Fruit fly (Drosophila melanogaster) whole organism, embryonic: ENCODE measurements around the gene Snapin.

Experiments
- BtbVII ChIP-seq: fragments of 200-800 bp; sonication (Bioruptor generic); optimal IDR thresholded peaks from 3 replicates; lab custom pipeline; 2017; ENCODE audit warnings: missing biosample characterization, mild to moderate bottlenecking, missing genetic modification characterization
- CG10267 ChIP-seq: fragments of 200-800 bp; sonication (Bioruptor generic); optimal IDR thresholded peaks from 2 replicates; lab custom pipeline; 2018; ENCODE audit warnings: missing biosample characterization, mild to moderate bottlenecking, missing genetic modification characterization, moderate library complexity
- CG10959 ChIP-seq: fragments of 200-800 bp; sonication (Bioruptor generic); IDR thresholded peaks from 2 replicates; pipeline ENCODE4 v1.3.6; 2022; ENCODE audit warnings: missing biosample characterization, missing genetic modification characterization
- CG12299 ChIP-seq: fragments of 200-800 bp; sonication (Bioruptor generic); optimal IDR thresholded peaks from 2 replicates; lab custom pipeline; 2018; ENCODE audit warnings: missing biosample characterization, mild to moderate bottlenecking, missing genetic modification characterization
- CG12659 ChIP-seq: fragments of 200-800 bp; sonication (Bioruptor generic); optimal IDR thresholded peaks from 3 replicates; lab custom pipeline; 2017; ENCODE audit warnings: mild to moderate bottlenecking, missing biosample characterization, missing genetic modification reagents, missing genetic modification characterization
- CG15479 ChIP-seq: fragments of 200-800 bp; sonication (Bioruptor generic); optimal IDR thresholded peaks from 3 replicates; lab custom pipeline; 2019; ENCODE audit warnings: missing biosample characterization, mild to moderate bottlenecking, missing genetic modification characterization, moderate library complexity
- CG1647 ChIP-seq: fragments of 200-800 bp; sonication (Bioruptor generic); optimal IDR thresholded peaks from 3 replicates; lab custom pipeline; 2016; ENCODE audit warnings: missing biosample characterization, missing genetic modification characterization
- CG17359 ChIP-seq: fragments of 200-800 bp; sonication (Bioruptor generic); optimal IDR thresholded peaks from 3 replicates; lab custom pipeline; 2018; ENCODE audit warnings: missing biosample characterization, mild to moderate bottlenecking, missing genetic modification characterization, moderate library complexity
- CG18599 ChIP-seq: fragments of 200-800 bp; sonication (Bioruptor generic); optimal IDR thresholded peaks from 3 replicates; lab custom pipeline; 2017; ENCODE audit warnings: missing biosample characterization, missing genetic modification characterization, mild to moderate bottlenecking, moderate library complexity, missing genetic modification reagents
- CG31365 ChIP-seq: fragments of 200-800 bp; sonication (Bioruptor generic); optimal IDR thresholded peaks from 2 replicates; lab custom pipeline; 2018; ENCODE audit warnings: missing biosample characterization, mild to moderate bottlenecking, missing genetic modification characterization
- CG3838 ChIP-seq: fragments of 200-800 bp; sonication (Bioruptor generic); optimal IDR thresholded peaks from 3 replicates; lab custom pipeline; 2016; ENCODE audit warnings: missing biosample characterization, missing genetic modification characterization
- CG4328 ChIP-seq: fragments of 200-800 bp; sonication (Bioruptor generic); optimal IDR thresholded peaks from 3 replicates; lab custom pipeline; 2017; ENCODE audit warnings: missing biosample characterization, missing genetic modification reagents, missing genetic modification characterization
- CG4360 ChIP-seq: fragments of 200-800 bp; sonication (Bioruptor generic); IDR thresholded peaks from 2 replicates; pipeline ENCODE4 v1.3.6; 2022; ENCODE audit warnings: missing biosample characterization, missing genetic modification characterization
- CG6689 ChIP-seq: fragments of 200-800 bp; sonication (Bioruptor generic); IDR thresholded peaks from 2 replicates; pipeline ENCODE4 v1.3.6; 2022; ENCODE audit warnings: missing biosample characterization, missing genetic modification characterization
- CG6765 ChIP-seq: fragments of 200-800 bp; sonication (Bioruptor generic); optimal IDR thresholded peaks from 3 replicates; lab custom pipeline; 2017; ENCODE audit warnings: missing biosample characterization, mild to moderate bottlenecking, missing genetic modification characterization
- CG7839 ChIP-seq: fragments of 200-800 bp; sonication (Bioruptor generic); optimal IDR thresholded peaks from 3 replicates; lab custom pipeline; 2018; ENCODE audit warnings: missing biosample characterization, mild to moderate bottlenecking, missing genetic modification characterization, moderate library complexity
- CG8359 ChIP-seq: fragments of 200-800 bp; sonication (Bioruptor generic); optimal IDR thresholded peaks from 2 replicates; lab custom pipeline; 2017; ENCODE audit warnings: missing biosample characterization, mild to moderate bottlenecking, missing genetic modification characterization, borderline replicate concordance
- Dek ChIP-seq: fragments of 200-800 bp; sonication (Bioruptor generic); optimal IDR thresholded peaks from 3 replicates; lab custom pipeline; 2019; ENCODE audit warnings: missing biosample characterization, mild to moderate bottlenecking, missing genetic modification characterization, moderate library complexity
- GATAe ChIP-seq: fragments of 200-800 bp; sonication (Bioruptor generic); conservative IDR thresholded peaks from 2 replicates; pipeline ENCODE4 v1.3.6; 2022; ENCODE audit warnings: missing biosample characterization, missing genetic modification characterization
- HmgD ChIP-seq: fragments of 200-800 bp; sonication (Bioruptor generic); optimal IDR thresholded peaks from 3 replicates; lab custom pipeline; 2016; ENCODE audit warnings: missing biosample characterization, missing genetic modification characterization
- Hr51 ChIP-seq, 2 experiments: fragments of 200-800 bp; sonication (Bioruptor generic); optimal IDR thresholded peaks; 2 replicates in 1 of 2; 3 replicates in 1 of 2; lab custom pipeline; 2016 to 2018; ENCODE audit warnings: missing biosample characterization in 2 of 2, missing genetic modification characterization in 2 of 2, mild to moderate bottlenecking in 1 of 2, moderate library complexity in 1 of 2
- Hr78 ChIP-seq, 2 experiments: fragments of 200-800 bp in 1 of 2; fragments of >200 bp in 1 of 2; sonication (Bioruptor generic) in 1 of 2; optimal IDR thresholded peaks; 2 replicates each; lab custom pipeline; 2017 to 2019; ENCODE audit warnings: missing biosample characterization in 2 of 2, missing genetic modification characterization in 2 of 2, mild to moderate bottlenecking in 1 of 2, moderate library complexity in 1 of 2
- Mes4 ChIP-seq: fragments of 200-800 bp; sonication (Bioruptor generic); optimal IDR thresholded peaks from 2 replicates; lab custom pipeline; 2016; ENCODE audit warnings: missing biosample characterization, missing genetic modification characterization
- Myb ChIP-seq: fragments of 200-800 bp; sonication (Bioruptor generic); optimal IDR thresholded peaks from 2 replicates; lab custom pipeline; 2016; ENCODE audit warnings: missing biosample characterization, missing genetic modification characterization
- Nf-YC ChIP-seq: fragments of 200-800 bp; optimal IDR thresholded peaks from 3 replicates; lab custom pipeline; 2019; ENCODE audit warnings: missing biosample characterization, mild to moderate bottlenecking, missing genetic modification characterization, moderate library complexity
- PHDP ChIP-seq: fragments of 200-800 bp; sonication (Bioruptor generic); optimal IDR thresholded peaks from 3 replicates; lab custom pipeline; 2018; ENCODE audit warnings: missing biosample characterization, mild to moderate bottlenecking, missing genetic modification characterization, moderate library complexity
- Spps ChIP-seq: fragments of 200-800 bp; sonication (Bioruptor generic); optimal IDR thresholded peaks from 2 replicates; lab custom pipeline; 2018; ENCODE audit warnings: missing biosample characterization, mild to moderate bottlenecking, missing genetic modification characterization
- Tbp ChIP-seq: fragments of >200 bp; optimal IDR thresholded peaks from 2 replicates; lab custom pipeline; 2018; ENCODE audit warnings: missing biosample characterization, missing genetic modification characterization
- abd-A ChIP-seq: fragments of 200-800 bp; sonication (Bioruptor generic); optimal IDR thresholded peaks from 3 replicates; lab custom pipeline; 2019; ENCODE audit warnings: missing biosample characterization, mild to moderate bottlenecking, missing genetic modification characterization, moderate library complexity
- al ChIP-seq: fragments of 200-800 bp; sonication (Bioruptor generic); IDR thresholded peaks from 2 replicates; pipeline ENCODE4 v1.3.6; 2022; ENCODE audit warnings: missing biosample characterization, missing genetic modification characterization
- cato ChIP-seq: fragments of 200-800 bp; sonication (Bioruptor generic); optimal IDR thresholded peaks from 2 replicates; lab custom pipeline; 2016; ENCODE audit warnings: missing biosample characterization, missing genetic modification characterization, borderline replicate concordance
- corto ChIP-seq: fragments of 200-800 bp; sonication (Bioruptor generic); optimal IDR thresholded peaks from 2 replicates; lab custom pipeline; 2016; ENCODE audit warnings: missing biosample characterization, mild to moderate bottlenecking, missing genetic modification characterization, moderate library complexity
- dm ChIP-seq: fragments of 200-800 bp; sonication (Bioruptor generic); optimal IDR thresholded peaks from 3 replicates; lab custom pipeline; 2016; ENCODE audit warnings: missing biosample characterization, missing genetic modification characterization
- dmrt11E ChIP-seq: fragments of 200-800 bp; sonication (Bioruptor generic); optimal IDR thresholded peaks from 3 replicates; lab custom pipeline; 2018; ENCODE audit warnings: missing biosample characterization, mild to moderate bottlenecking, missing genetic modification characterization, moderate library complexity
- esg ChIP-seq: fragments of 200-800 bp; sonication (Bioruptor generic); conservative IDR thresholded peaks from 2 replicates; pipeline ENCODE4 v1.3.6; 2022; ENCODE audit warnings: missing biosample characterization, missing genetic modification characterization
- gro ChIP-seq: fragments of 200-800 bp; sonication (Bioruptor generic); optimal IDR thresholded peaks from 2 replicates; lab custom pipeline; 2016; ENCODE audit warnings: missing biosample characterization, missing genetic modification characterization
- gsb-n ChIP-seq: fragments of 200-800 bp; sonication (Bioruptor generic); optimal IDR thresholded peaks from 3 replicates; lab custom pipeline; 2018; ENCODE audit warnings: missing biosample characterization, mild to moderate bottlenecking, missing genetic modification characterization
- ham ChIP-seq: fragments of 200-800 bp; sonication (Bioruptor generic); IDR thresholded peaks from 2 replicates; pipeline ENCODE4 v1.3.6; 2022; ENCODE audit warnings: missing biosample characterization, missing genetic modification characterization
- ken ChIP-seq: fragments of 200-800 bp; sonication (Bioruptor generic); IDR thresholded peaks from 3 replicates; pipeline ENCODE4 v1.3.6; 2022; ENCODE audit warnings: missing biosample characterization, missing genetic modification characterization
- nom ChIP-seq: fragments of 200-800 bp; sonication (Bioruptor generic); optimal IDR thresholded peaks from 2 replicates; lab custom pipeline; 2017; ENCODE audit warnings: missing biosample characterization, missing genetic modification characterization, mild to moderate bottlenecking, moderate library complexity, missing genetic modification reagents
- org-1 ChIP-seq: fragments of 200-800 bp; sonication (Bioruptor generic); optimal IDR thresholded peaks from 2 replicates; lab custom pipeline; 2017; ENCODE audit warnings: missing biosample characterization, missing genetic modification characterization
- pfk ChIP-seq: fragments of 200-800 bp; sonication (Bioruptor generic); optimal IDR thresholded peaks from 2 replicates; lab custom pipeline; 2018; ENCODE audit warnings: missing biosample characterization, mild to moderate bottlenecking, missing genetic modification characterization, moderate library complexity
- pnt ChIP-seq: fragments of 200-800 bp; sonication (Bioruptor generic); optimal IDR thresholded peaks from 3 replicates; lab custom pipeline; 2016; ENCODE audit warnings: missing biosample characterization, missing genetic modification characterization
- psq ChIP-seq: fragments of 200-800 bp; sonication (Bioruptor generic); optimal IDR thresholded peaks from 2 replicates; lab custom pipeline; 2017; ENCODE audit warnings: missing biosample characterization, missing genetic modification characterization
- pum ChIP-seq: fragments of 200-800 bp; sonication (Bioruptor generic); optimal IDR thresholded peaks from 2 replicates; lab custom pipeline; 2016; ENCODE audit warnings: missing biosample characterization, missing genetic modification characterization
- sug ChIP-seq: fragments of 200-800 bp; optimal IDR thresholded peaks from 2 replicates; lab custom pipeline; 2019; ENCODE audit warnings: missing biosample characterization, mild to moderate bottlenecking, missing genetic modification characterization, moderate library complexity
- tup ChIP-seq: fragments of 200-800 bp; sonication (Bioruptor generic); optimal IDR thresholded peaks from 2 replicates; lab custom pipeline; 2016; ENCODE audit warnings: missing biosample characterization, mild to moderate bottlenecking, missing genetic modification characterization, moderate library complexity

Gene Snapin

DNA sequence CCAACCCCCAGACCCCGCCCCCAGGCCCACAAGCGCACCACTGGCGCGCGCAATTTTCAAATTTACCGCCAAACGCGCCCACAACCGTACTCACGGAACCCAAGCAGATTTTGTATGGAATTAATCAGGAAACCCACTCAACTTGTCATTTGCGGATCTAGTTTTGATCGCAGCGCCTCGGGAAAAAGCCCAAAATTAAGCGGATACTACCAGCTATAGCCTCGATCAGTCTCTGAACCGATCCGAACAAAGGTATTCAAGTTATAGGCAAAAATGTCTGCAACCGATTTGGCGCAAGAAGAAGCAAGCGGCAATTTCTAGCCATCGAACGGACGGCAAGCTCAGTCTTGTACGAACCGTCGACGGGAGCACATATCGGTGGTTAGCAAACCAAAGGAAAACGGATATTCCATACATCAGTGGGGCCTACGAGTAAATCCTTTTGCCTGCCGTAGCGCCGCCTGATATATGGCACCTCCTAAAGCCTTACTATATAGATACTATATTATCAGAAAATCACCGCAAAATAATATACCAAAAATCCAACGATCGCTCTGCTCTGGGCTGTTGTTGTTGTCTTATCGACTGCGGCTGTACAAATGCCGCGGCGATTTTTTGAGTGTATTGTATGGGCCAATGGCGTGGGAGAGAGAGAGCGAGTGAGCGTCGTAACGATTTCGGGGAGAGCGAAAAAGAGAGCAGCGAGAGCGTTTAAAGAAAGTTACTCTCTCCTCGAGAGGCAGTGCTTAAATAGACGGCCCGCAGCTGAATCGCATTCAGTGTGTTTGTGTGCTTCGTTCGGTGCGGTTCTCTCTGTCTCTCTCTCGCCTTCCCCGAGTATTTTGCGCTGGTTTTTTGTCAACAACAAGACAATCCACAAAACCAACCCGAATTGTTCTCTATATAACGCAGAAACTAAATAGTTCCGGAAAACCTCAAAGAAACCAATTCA lies 6.7 kb downstream of the Snapin start, which contains the start of gene Pgk (continued):
- TF ChIP-seq tup (GFP tag; lab: Kevin White, UChicago) = peak; percentile 34
- peak; percentile 36 for TF ChIP-seq HmgD (GFP tag; lab: Kevin White, UChicago)
- peak; percentile 78 for TF ChIP-seq gro (GFP tag; lab: Kevin White, UChicago)
- peak; percentile 49 for TF ChIP-seq CG18599 (GFP tag; lab: Kevin White, UChicago)
- no peak for TF ChIP-seq ken (GFP tag; lab: Robert Waterston, UW)
- no peak for TF ChIP-seq ham (GFP tag; lab: Robert Waterston, UW)
- no peak for TF ChIP-seq al (GFP tag; lab: Robert Waterston, UW)
- peak; percentile 99 for TF ChIP-seq Tbp (GFP tag; lab: Kevin White, UChicago)
- no peak for TF ChIP-seq psq
- TF ChIP-seq pfk (GFP tag; lab: Kevin White, UChicago) = peak; percentile 30
- TF ChIP-seq PHDP (tag; lab: Kevin White, UChicago) = peak; percentile 54
- peak; percentile 20 for TF ChIP-seq org-1 (GFP tag; lab: Kevin White, UChicago)
- TF ChIP-seq corto (GFP tag; lab: Kevin White, UChicago) = no peak
- TF ChIP-seq CG12659 (GFP tag; lab: Kevin White, UChicago) = peak; percentile 20
- TF ChIP-seq CG15479 (GFP tag; lab: Kevin White, UChicago) = peak; percentile 98
- peak; percentile 32 for TF ChIP-seq gsb-n
- no peak for TF ChIP-seq pnt (GFP tag; lab: Kevin White, UChicago)
- TF ChIP-seq CG4360 (GFP tag; lab: Robert Waterston, UW) = no peak
- TF ChIP-seq CG6689 = no peak
- no peak for TF ChIP-seq CG8359 (GFP tag; lab: Kevin White, UChicago)
- TF ChIP-seq Dek (tag; lab: Kevin White, UChicago) = peak; percentile 55
- TF ChIP-seq CG7839 (tag; lab: Kevin White, UChicago) = peak; percentile 30
- TF ChIP-seq GATAe = no peak
- no peak for TF ChIP-seq esg
- TF ChIP-seq CG31365 = peak; percentile 58
- TF ChIP-seq abd-A (tag; lab: Kevin White, UChicago) = peak; percentile 82
- peak; percentile 44 for TF ChIP-seq CG10267 (tag; lab: Kevin White, UChicago)
- TF ChIP-seq Myb (GFP tag; lab: Kevin White, UChicago) = peak; percentile 37
- no peak for TF ChIP-seq dm (GFP tag; lab: Kevin White, UChicago)
- no peak for TF ChIP-seq CG1647
- TF ChIP-seq dmrt11E (tag; lab: Kevin White, UChicago) = peak; percentile 6
- TF ChIP-seq Nf-YC (tag; lab: Kevin White, UChicago) = peak; percentile 94
- TF ChIP-seq Hr78 (GFP tag; optimal IDR thresholded peaks at IDR 0.05; lab: Kevin White, UChicago) = no peak
- no peak for TF ChIP-seq CG10959 (GFP tag; lab: Robert Waterston, UW)
- TF ChIP-seq CG3838 (GFP tag; lab: Kevin White, UChicago) = peak; percentile 5
- peak; percentile 33 for TF ChIP-seq CG17359
- TF ChIP-seq Mes4 (GFP tag; lab: Kevin White, UChicago) = peak; percentile 50
- TF ChIP-seq CG6765 (GFP tag; lab: Kevin White, UChicago) = peak; percentile 78
- TF ChIP-seq cato (GFP tag; lab: Kevin White, UChicago) = no peak
- TF ChIP-seq pum (GFP tag; lab: Kevin White, UChicago) = no peak
- TF ChIP-seq nom (GFP tag; lab: Kevin White, UChicago) = peak; percentile 92
- TF ChIP-seq CG12299 (tag; lab: Kevin White, UChicago) = peak; percentile 48
- peak; percentile 82 for TF ChIP-seq BtbVII (GFP tag; lab: Kevin White, UChicago)
- TF ChIP-seq CG4328 (GFP tag; lab: Kevin White, UChicago) = peak; percentile 70
- TF ChIP-seq Spps (tag; lab: Kevin White, UChicago) = peak; percentile 25
- peak; percentile 39 for TF ChIP-seq sug
- TF ChIP-seq Hr51 (GFP tag; optimal IDR thresholded peaks at IDR 0.05; lab: Kevin White, UChicago) = peak; percentile 53 to 62
